Fruit fly (Drosophila melanogaster): ENCODE results near the gene CG7271.

CG7271 gene

dm6 chr3L:18617893-18618577 is 29.5 kb downstream of the CG7271 start, which contains the start of the genes CG13380 and CG4174 (continued):
- TF ChIP-seq CG5245 (GFP tag; optimal IDR thresholded peaks at IDR 0.05), result no peak
- no peak for TF ChIP-seq CG8281 (tag; optimal IDR thresholded peaks at IDR 0.05)
- no peak for TF ChIP-seq CG1647 (GFP tag; optimal IDR thresholded peaks at IDR 0.05)
- no peak for TF ChIP-seq CG11504 (tag; optimal IDR thresholded peaks at IDR 0.05)
- no peak for TF ChIP-seq CG14667 (GFP tag; IDR thresholded peaks at IDR 0.05)
- peak; percentile 54 for TF ChIP-seq hbn (GFP tag; IDR thresholded peaks at IDR 0.05; ENCODE audit: partially characterized antibody)
- peak; percentile 94 for TF ChIP-seq mld (GFP tag; IDR thresholded peaks at IDR 0.05; ENCODE audit: partially characterized antibody)
- TF ChIP-seq Ptx1 (GFP tag; IDR thresholded peaks at IDR 0.05), result no peak
- no peak for TF ChIP-seq Tbp (GFP tag; optimal IDR thresholded peaks at IDR 0.05)
- no peak for TF ChIP-seq jumu (GFP tag; optimal IDR thresholded peaks at IDR 0.05)
- no peak for TF ChIP-seq emc (GFP tag; optimal IDR thresholded peaks at IDR 0.05)
- no peak for TF ChIP-seq CG15011 (GFP tag; optimal IDR thresholded peaks at IDR 0.05)
- TF ChIP-seq CG9215 (GFP tag; IDR thresholded peaks at IDR 0.05), result no peak
- TF ChIP-seq psq (GFP tag; optimal IDR thresholded peaks at IDR 0.05), result no peak
- no peak for TF ChIP-seq peb (GFP tag; IDR thresholded peaks at IDR 0.05)
- no peak for TF ChIP-seq CG31441 (GFP tag; IDR thresholded peaks at IDR 0.05)
- TF ChIP-seq ewg (GFP tag; optimal IDR thresholded peaks at IDR 0.05), result no peak
- no peak for TF ChIP-seq CG30431 (GFP tag; optimal IDR thresholded peaks at IDR 0.05)
- peak; percentile 95 for TF ChIP-seq nerfin-2 (GFP tag; IDR thresholded peaks at IDR 0.05; ENCODE audit: partially characterized antibody)
- TF ChIP-seq Fer3 (tag; optimal IDR thresholded peaks at IDR 0.05), result no peak
- no peak for TF ChIP-seq wek (GFP tag; optimal IDR thresholded peaks at IDR 0.05)
- TF ChIP-seq CG11560 (tag; IDR thresholded peaks at IDR 0.05), result no peak
- no peak for TF ChIP-seq zfh2 (GFP tag; optimal IDR thresholded peaks at IDR 0.05)
- TF ChIP-seq Asciz (GFP tag; optimal IDR thresholded peaks at IDR 0.05), result no peak
- TF ChIP-seq gcm (GFP tag; optimal IDR thresholded peaks at IDR 0.05), result no peak
- TF ChIP-seq twi (tag; optimal IDR thresholded peaks at IDR 0.05), result no peak
- no peak for TF ChIP-seq tin (GFP tag; optimal IDR thresholded peaks at IDR 0.05)
- no peak for TF ChIP-seq fru (optimal IDR thresholded peaks at IDR 0.05)
- TF ChIP-seq ro (GFP tag; IDR thresholded peaks at IDR 0.05), result no peak
- TF ChIP-seq slp2 (GFP tag; optimal IDR thresholded peaks at IDR 0.05), result no peak
- TF ChIP-seq stc (GFP tag; IDR thresholded peaks at IDR 0.05), result 0 out of 2 replicates have a peak, but pooled peaks have one; percentile 15
- peak; percentile 36 for TF ChIP-seq p53 (GFP tag; optimal IDR thresholded peaks at IDR 0.05)
- no peak for TF ChIP-seq CG9817 (tag; optimal IDR thresholded peaks at IDR 0.05)
- no peak for TF ChIP-seq CG10147 (GFP tag; optimal IDR thresholded peaks at IDR 0.05)
- TF ChIP-seq row (GFP tag; IDR thresholded peaks at IDR 0.05), result no peak
- peak; percentile 41; the same call in 1 of the 2 replicates for TF ChIP-seq CG5953 (GFP tag; IDR thresholded peaks at IDR 0.05)
- no peak for TF ChIP-seq CrebB (tag; optimal IDR thresholded peaks at IDR 0.05)
- TF ChIP-seq Six4 (GFP tag; optimal IDR thresholded peaks at IDR 0.05), result no peak
- TF ChIP-seq CG10565 (GFP tag; optimal IDR thresholded peaks at IDR 0.05), result no peak
- TF ChIP-seq E2f2 (GFP tag; IDR thresholded peaks at IDR 0.05), result no peak
- TF ChIP-seq Spps (tag; optimal IDR thresholded peaks at IDR 0.05), result no peak
- TF ChIP-seq Dip2 (GFP tag; IDR thresholded peaks at IDR 0.05), result no peak
- no peak for TF ChIP-seq Oli (tag; optimal IDR thresholded peaks at IDR 0.05)
- no peak for TF ChIP-seq CG6765 (GFP tag; optimal IDR thresholded peaks at IDR 0.05)
- TF ChIP-seq CG11456 (GFP tag; IDR thresholded peaks at IDR 0.05), result no peak
- TF ChIP-seq CG11247 (GFP tag; IDR thresholded peaks at IDR 0.05), result peak; percentile 12; the same call in 1 of the 2 replicates
- no peak for TF ChIP-seq CG17802 (tag; optimal IDR thresholded peaks at IDR 0.05)
- peak in 1 of 2 experiments; percentile 21 for TF ChIP-seq dpn (GFP tag; optimal IDR thresholded peaks at IDR 0.05)
- TF ChIP-seq Kr (GFP tag; optimal IDR thresholded peaks at IDR 0.05), result no peak
- no peak for TF ChIP-seq TFAM (GFP tag; optimal IDR thresholded peaks at IDR 0.05)
- TF ChIP-seq sug (tag; optimal IDR thresholded peaks at IDR 0.05), result no peak
- no peak for TF ChIP-seq Sin3A (optimal IDR thresholded peaks at IDR 0.05)
